Fruit fly (Drosophila melanogaster) whole organism, prepupa: ENCODE data around the gene Vps29.
A peak's percentile ranks its signal among the peaks of the same experiment; 100 is the strongest.

Source experiments
- Blimp-1 ChIP-seq: fragments of 200-800 bp; sonication (Bioruptor generic); optimal IDR thresholded peaks from 3 replicates; lab custom pipeline; 2017; ENCODE audit warnings: missing biosample characterization, missing genetic modification characterization, mild to moderate bottlenecking, moderate library complexity, missing genetic modification reagents
- CG10669 ChIP-seq: fragments of 200-800 bp; sonication (Bioruptor generic); optimal IDR thresholded peaks from 3 replicates; lab custom pipeline; 2018; ENCODE audit warnings: missing biosample characterization, mild to moderate bottlenecking, missing genetic modification characterization, moderate library complexity
- CG11902 ChIP-seq: fragments of 200-800 bp; sonication (Bioruptor generic); optimal IDR thresholded peaks from 3 replicates; lab custom pipeline; 2016; ENCODE audit warnings: missing biosample characterization, missing genetic modification characterization
- CG16779 ChIP-seq: fragments of 200-800 bp; sonication (Bioruptor generic); optimal IDR thresholded peaks from 3 replicates; lab custom pipeline; 2017; ENCODE audit warnings: missing biosample characterization, mild to moderate bottlenecking, missing genetic modification characterization
- CG3032 ChIP-seq: fragments of 200-800 bp; optimal IDR thresholded peaks from 2 replicates; lab custom pipeline; 2019; ENCODE audit warnings: missing biosample characterization, mild to moderate bottlenecking, missing genetic modification characterization, moderate library complexity
- CG31627 ChIP-seq: fragments of 200-800 bp; sonication (Bioruptor generic); optimal IDR thresholded peaks from 3 replicates; lab custom pipeline; 2016; ENCODE audit warnings: missing biosample characterization, missing genetic modification characterization
- CG34406 ChIP-seq: fragments of 200-800 bp; sonication (Bioruptor generic); optimal IDR thresholded peaks from 3 replicates; lab custom pipeline; 2016; ENCODE audit warnings: missing biosample characterization, missing genetic modification characterization
- CG3919 ChIP-seq: fragments of 200-800 bp; sonication (Bioruptor generic); optimal IDR thresholded peaks from 3 replicates; lab custom pipeline; 2016; ENCODE audit warnings: missing biosample characterization, missing genetic modification characterization
- CG4318 ChIP-seq: fragments of 200-800 bp; sonication (Bioruptor generic); optimal IDR thresholded peaks from 3 replicates; lab custom pipeline; 2017; ENCODE audit warnings: missing biosample characterization, mild to moderate bottlenecking, missing genetic modification characterization
- CG6163 ChIP-seq: fragments of 200-800 bp; sonication (Bioruptor generic); IDR thresholded peaks from 3 replicates; pipeline ENCODE4 v1.3.6; 2022; ENCODE audit warnings: missing biosample characterization, missing genetic modification characterization
- CG6792 ChIP-seq: fragments of 200-800 bp; sonication (Bioruptor generic); optimal IDR thresholded peaks from 3 replicates; lab custom pipeline; 2016; ENCODE audit warnings: missing biosample characterization, missing genetic modification characterization
- CG6808 ChIP-seq: fragments of 200-800 bp; sonication (Bioruptor generic); optimal IDR thresholded peaks from 3 replicates; lab custom pipeline; 2017; ENCODE audit warnings: missing biosample characterization, missing genetic modification characterization, mild to moderate bottlenecking, moderate library complexity, missing genetic modification reagents
- CG6854 ChIP-seq: fragments of 200-800 bp; sonication (Bioruptor generic); optimal IDR thresholded peaks from 2 replicates; lab custom pipeline; 2017; ENCODE audit warnings: missing biosample characterization, mild to moderate bottlenecking, missing genetic modification characterization
- CG7368 ChIP-seq: fragments of 200-800 bp; sonication (Bioruptor generic); optimal IDR thresholded peaks from 3 replicates; lab custom pipeline; 2016; ENCODE audit warnings: missing biosample characterization, missing genetic modification characterization
- CG8119 ChIP-seq: fragments of 200-800 bp; sonication (Bioruptor generic); IDR thresholded peaks from 3 replicates; pipeline ENCODE4 v1.3.6; 2022; ENCODE audit warnings: missing biosample characterization, missing genetic modification characterization
- CG8319 ChIP-seq: fragments of 200-800 bp; sonication (Bioruptor generic); optimal IDR thresholded peaks from 3 replicates; lab custom pipeline; 2016; ENCODE audit warnings: missing biosample characterization, missing genetic modification characterization
- CG8632 ChIP-seq: fragments of 200-800 bp; sonication (Bioruptor generic); optimal IDR thresholded peaks from 3 replicates; lab custom pipeline; 2016; ENCODE audit warnings: missing biosample characterization, missing genetic modification characterization
- CG9139 ChIP-seq: fragments of 200-800 bp; sonication (Bioruptor generic); optimal IDR thresholded peaks from 3 replicates; lab custom pipeline; 2017; ENCODE audit warnings: missing biosample characterization, mild to moderate bottlenecking, missing genetic modification characterization
- Eip75B ChIP-seq: fragments of 200-800 bp; sonication (Bioruptor generic); optimal IDR thresholded peaks from 3 replicates; lab custom pipeline; 2016; ENCODE audit warnings: missing biosample characterization, missing genetic modification characterization
- Eip78C ChIP-seq: fragments of 200-800 bp; sonication (Bioruptor generic); peaks from one replicate; lab custom pipeline; 2016; ENCODE audit warnings: missing biosample characterization, missing genetic modification characterization
- Eip93F ChIP-seq: fragments of 200-800 bp; sonication (Bioruptor generic); optimal IDR thresholded peaks from 2 replicates; lab custom pipeline; 2016; ENCODE audit warnings: missing biosample characterization, mild to moderate bottlenecking, missing genetic modification characterization
- Ets96B ChIP-seq: fragments of 200-800 bp; optimal IDR thresholded peaks from 2 replicates; lab custom pipeline; 2019; ENCODE audit warnings: missing biosample characterization, mild to moderate bottlenecking, missing genetic modification characterization, moderate library complexity
- Gug ChIP-seq: fragments of 200-800 bp; sonication (Bioruptor generic); IDR thresholded peaks from 2 replicates; pipeline ENCODE4 v1.3.6; 2022; ENCODE audit warnings: missing biosample characterization, missing genetic modification characterization
- Hr38 ChIP-seq: sonication (Bioruptor generic); optimal IDR thresholded peaks from 2 replicates; lab custom pipeline; 2016; ENCODE audit warnings: missing biosample characterization, missing genetic modification characterization
- Hr39 ChIP-seq: fragments of 200-800 bp; sonication (Bioruptor generic); optimal IDR thresholded peaks from 2 replicates; lab custom pipeline; 2016; ENCODE audit warnings: missing biosample characterization, missing genetic modification characterization
- Lpt ChIP-seq: fragments of 200-800 bp; sonication (Bioruptor generic); optimal IDR thresholded peaks from 3 replicates; lab custom pipeline; 2016; ENCODE audit warnings: missing biosample characterization, missing genetic modification characterization
- Smox ChIP-seq: fragments of 200-800 bp; sonication (Bioruptor generic); optimal IDR thresholded peaks from 3 replicates; lab custom pipeline; 2016; ENCODE audit warnings: missing biosample characterization, missing genetic modification characterization
- Sox102F ChIP-seq: fragments of 200-800 bp; sonication (Bioruptor generic); optimal IDR thresholded peaks from 2 replicates; lab custom pipeline; 2016; ENCODE audit warnings: missing biosample characterization, mild to moderate bottlenecking, missing genetic modification characterization
- Sox14 ChIP-seq: fragments of 200-800 bp; sonication (Bioruptor generic); optimal IDR thresholded peaks from 3 replicates; lab custom pipeline; 2016; ENCODE audit warnings: missing biosample characterization, missing genetic modification characterization
- Sox15 ChIP-seq: fragments of 200-800 bp; sonication (Bioruptor generic); optimal IDR thresholded peaks from 3 replicates; lab custom pipeline; 2016; ENCODE audit warnings: missing biosample characterization, missing genetic modification characterization
- achi ChIP-seq: fragments of 200-800 bp; sonication (Bioruptor generic); optimal IDR thresholded peaks from 3 replicates; lab custom pipeline; 2016; ENCODE audit warnings: missing biosample characterization, missing genetic modification characterization
- acj6 ChIP-seq: fragments of 200-800 bp; sonication (Bioruptor generic); optimal IDR thresholded peaks from 3 replicates; lab custom pipeline; 2016; ENCODE audit warnings: missing biosample characterization, missing genetic modification characterization
- dsx ChIP-seq: fragments of 200-800 bp; optimal IDR thresholded peaks from 3 replicates; lab custom pipeline; 2019; ENCODE audit warnings: missing biosample characterization, mild to moderate bottlenecking, missing genetic modification characterization, moderate library complexity; ENCODE audit not compliant: poor library complexity, severe bottlenecking
- esn ChIP-seq: fragments of 200-800 bp; sonication (Bioruptor generic); optimal IDR thresholded peaks from 2 replicates; lab custom pipeline; 2016; ENCODE audit warnings: missing biosample characterization, mild to moderate bottlenecking, missing genetic modification characterization, moderate library complexity
- fd59A ChIP-seq: fragments of 200-800 bp; sonication (Bioruptor generic); optimal IDR thresholded peaks from 2 replicates; lab custom pipeline; 2017; ENCODE audit warnings: missing biosample characterization, mild to moderate bottlenecking, missing genetic modification characterization, missing genetic modification reagents
- lz ChIP-seq: fragments of 200-800 bp; sonication (Bioruptor generic); optimal IDR thresholded peaks from 3 replicates; lab custom pipeline; 2016; ENCODE audit warnings: missing biosample characterization, missing genetic modification characterization
- net ChIP-seq: fragments of 200-800 bp; sonication (Bioruptor generic); optimal IDR thresholded peaks from 3 replicates; lab custom pipeline; 2016; ENCODE audit warnings: missing biosample characterization, missing genetic modification characterization
- pdm3 ChIP-seq: fragments of 200-800 bp; sonication (Bioruptor generic); optimal IDR thresholded peaks from 3 replicates; lab custom pipeline; 2016; ENCODE audit warnings: missing biosample characterization, missing genetic modification characterization
- salr ChIP-seq, 2 experiments: fragments of 200-800 bp; sonication (Bioruptor generic); optimal IDR thresholded peaks; 3 replicates each; lab custom pipeline; 2016 to 2018; ENCODE audit warnings: missing biosample characterization in 2 of 2, missing genetic modification characterization in 2 of 2, mild to moderate bottlenecking in 1 of 2
- ss ChIP-seq, 2 experiments: fragments of 200-800 bp; sonication (Bioruptor generic); optimal IDR thresholded peaks; 2 replicates in 1 of 2; 3 replicates in 1 of 2; lab custom pipeline; 2017 to 2018; ENCODE audit warnings: mild to moderate bottlenecking in 2 of 2, missing biosample characterization in 2 of 2, missing genetic modification characterization in 2 of 2, moderate library complexity in 1 of 2
- svp ChIP-seq: fragments of 200-800 bp; sonication (Bioruptor generic); peaks from one replicate; lab custom pipeline; 2016; ENCODE audit warnings: missing biosample characterization, missing genetic modification characterization
- topi ChIP-seq: fragments of 200-800 bp; sonication (Bioruptor generic); optimal IDR thresholded peaks from 3 replicates; lab custom pipeline; 2016; ENCODE audit warnings: missing biosample characterization, missing genetic modification characterization

Vps29 gene

DNA sequence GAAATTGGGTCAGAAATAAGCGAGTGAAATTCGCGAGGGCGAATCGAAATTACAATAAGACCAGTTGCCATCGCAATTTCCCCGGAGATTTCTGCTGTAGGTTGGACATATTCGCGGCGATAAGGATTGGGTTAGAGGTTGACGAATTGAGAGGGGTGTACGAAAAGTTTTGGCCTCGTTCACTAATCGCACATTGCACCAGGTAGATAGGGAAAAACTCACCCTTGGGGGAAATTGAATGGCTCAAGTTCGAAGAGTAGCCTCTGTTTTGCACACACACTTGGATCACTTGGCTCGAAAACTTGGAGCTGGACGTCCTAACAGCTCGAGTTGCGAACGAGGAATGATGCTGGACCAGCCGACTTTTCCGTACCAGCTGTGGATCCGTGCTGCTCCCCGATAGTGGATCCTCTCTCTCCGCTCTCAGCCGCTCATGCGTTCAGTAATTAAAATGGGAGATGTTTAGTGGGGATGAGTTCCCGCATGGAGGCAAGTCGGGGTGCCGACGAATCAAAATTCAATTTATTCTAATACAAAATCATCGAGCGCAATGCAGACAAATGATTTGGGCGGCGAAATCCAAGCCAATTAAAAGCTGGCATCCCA lies 13.1 kb downstream of the Vps29 start, which contains the start of gene CG5080:
CG5080 (minus strand) TSS at position 349 of the 606 bp plus-strand sequence.
- TF ChIP-seq CG6792 (GFP tag; lab: Kevin White, UChicago) = no peak
- TF ChIP-seq Eip75B (GFP tag; lab: Kevin White, UChicago) = peak; percentile 14
- TF ChIP-seq CG9139 (GFP tag; lab: Kevin White, UChicago) = no peak
- TF ChIP-seq Eip78C (GFP tag; lab: Kevin White, UChicago) = peak; percentile 60
- peak; percentile 100 for TF ChIP-seq svp

DNA sequence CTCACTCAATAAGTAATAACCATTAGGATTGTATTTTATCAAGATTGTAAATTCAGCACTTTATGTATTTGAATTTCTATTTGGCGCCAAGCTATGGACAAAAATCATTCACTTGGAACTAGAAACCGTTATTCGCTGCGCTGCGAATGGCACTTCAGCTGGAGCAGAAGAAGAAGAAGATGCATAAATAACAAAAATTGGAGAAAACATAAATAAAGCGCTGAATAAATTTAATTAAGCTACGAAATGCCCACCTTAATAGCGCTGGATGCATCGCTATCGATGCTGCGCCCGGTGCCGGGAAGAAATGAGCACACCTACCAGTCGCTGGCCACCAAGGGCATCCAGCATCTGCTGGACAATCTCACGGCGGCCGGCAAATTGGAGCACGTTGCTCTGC lies 13.7 kb downstream of the Vps29 start, which contains the start of gene IntS14:
IntS14 (plus strand) TSS at position 150 of the 400 bp plus-strand sequence.
- TF ChIP-seq dsx = no peak
- no peak for TF ChIP-seq CG6163 (GFP tag; lab: Robert Waterston, UW)
- no peak for TF ChIP-seq pdm3 (GFP tag; lab: Kevin White, UChicago)
- TF ChIP-seq CG3919 = no peak
- no peak for TF ChIP-seq CG6854 (GFP tag; lab: Kevin White, UChicago)
- no peak for TF ChIP-seq Lpt (GFP tag; lab: Kevin White, UChicago)
- TF ChIP-seq CG10669 (GFP tag; lab: Kevin White, UChicago) = no peak
- TF ChIP-seq, all 60 proteins: peak for 0

DNA sequence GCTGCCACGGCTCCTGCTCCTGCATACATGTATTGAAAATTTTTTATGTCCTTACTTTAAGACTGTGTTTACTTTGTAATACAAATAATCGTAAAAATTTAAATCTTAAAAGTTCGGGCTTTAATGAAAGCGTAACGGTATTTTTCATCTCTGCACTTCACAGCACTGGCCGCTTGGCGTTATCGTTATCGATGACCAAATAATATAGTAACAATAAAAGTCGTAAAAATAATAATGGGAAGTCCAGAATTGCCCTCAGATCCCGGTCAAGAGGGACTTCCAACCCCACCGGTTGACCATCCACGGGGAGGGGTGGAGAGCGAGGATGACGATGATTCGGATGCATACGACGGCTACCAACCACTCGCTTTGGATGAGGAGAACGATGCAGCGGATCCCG lies 15.8 kb downstream of the Vps29 start, which contains the start of gene CG14341:
CG14341 (plus strand) TSS at position 181 of the 400 bp plus-strand sequence.
- no peak for TF ChIP-seq Sox14
- TF ChIP-seq svp = peak; percentile 66
- peak; percentile 26 for TF ChIP-seq esn

DNA sequence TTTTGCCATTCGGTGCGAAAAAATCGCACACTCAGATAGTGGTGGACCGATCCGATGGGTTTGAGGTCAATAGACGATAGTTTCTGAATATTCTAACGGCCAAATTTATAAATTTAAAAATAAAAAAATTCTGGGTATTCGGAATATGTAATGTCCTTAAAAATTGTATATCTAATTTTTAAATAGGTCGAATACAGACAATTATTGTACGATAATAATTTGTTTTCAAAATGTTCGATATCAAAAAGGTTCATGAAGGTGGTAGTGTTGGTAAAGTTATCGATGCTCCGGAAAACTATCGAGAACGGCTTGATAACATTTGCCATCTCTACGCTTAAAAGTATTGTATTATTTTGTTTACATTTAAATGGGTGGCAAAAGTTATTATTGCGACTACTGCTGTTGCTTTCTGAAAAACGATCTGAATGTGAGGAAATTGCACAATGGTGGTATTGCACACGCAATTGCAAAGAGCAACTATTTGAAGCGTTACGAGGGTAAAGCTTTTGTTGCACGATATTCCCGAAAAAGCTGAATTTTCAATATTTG lies 19.4 kb downstream of the Vps29 start, which contains the start of the genes CG31922 and Plap:
CG31922 (plus strand) TSS at position 315 of the 549 bp plus-strand sequence.
Plap (minus strand) TSS at position 499 of the 549 bp plus-strand sequence.
- TF ChIP-seq Lpt (GFP tag; lab: Kevin White, UChicago) (peak; percentile 3), CG8119 (no peak), Smox (GFP tag; lab: Kevin White, UChicago) (no peak), lz (GFP tag; lab: Kevin White, UChicago) (peak; percentile 78), CG11902 (peak; percentile 40), CG4318 (no peak), CG34406 (peak; percentile 60), net (peak; percentile 18), Ets96B (tag; lab: Kevin White, UChicago) (peak; percentile 58), achi (GFP tag; lab: Kevin White, UChicago) (no peak), CG16779 (tag; lab: Kevin White, UChicago) (no peak), CG6792 (GFP tag; lab: Kevin White, UChicago) (peak; percentile 59), CG3919 (peak; percentile 51), CG6163 (GFP tag; lab: Robert Waterston, UW) (no peak; the same call in 2 of the 3 replicates), dsx (peak; percentile 87), Sox14 (peak; percentile 89), CG31627 (GFP tag; lab: Kevin White, UChicago) (peak; percentile 74), svp (peak; percentile 97), Hr38 (GFP tag; lab: Kevin White, UChicago) (no peak), salr (GFP tag; optimal IDR thresholded peaks at IDR 0.05; lab: Kevin White, UChicago) (no peak), CG8319 (GFP tag; lab: Kevin White, UChicago) (no peak), esn (peak; percentile 82), CG6808 (GFP tag; lab: Kevin White, UChicago) (no peak), Eip93F (GFP tag; lab: Kevin White, UChicago) (no peak), acj6 (GFP tag; lab: Kevin White, UChicago) (no peak), CG10669 (GFP tag; lab: Kevin White, UChicago) (no peak), CG3032 (tag; lab: Kevin White, UChicago) (peak; percentile 67), fd59A (GFP tag; lab: Kevin White, UChicago) (peak; percentile 1), Sox15 (peak; percentile 45), CG8632 (GFP tag; lab: Kevin White, UChicago) (peak; percentile 17), Hr39 (GFP tag; lab: Kevin White, UChicago) (peak; percentile 63), Eip78C (GFP tag; lab: Kevin White, UChicago) (peak; percentile 89), Gug (GFP tag; lab: Robert Waterston, UW) (no peak), Blimp-1 (GFP tag; lab: Kevin White, UChicago) (no peak), CG6854 (GFP tag; lab: Kevin White, UChicago) (no peak), topi (peak; percentile 69), ss (GFP tag; optimal IDR thresholded peaks at IDR 0.05; lab: Kevin White, UChicago) (no peak), Sox102F (GFP tag; lab: Kevin White, UChicago) (no peak), CG7368 (no peak)
